Worm (Caenorhabditis elegans): Measurements from ENCODE around the gene C35A5.11.
A peak's percentile ranks its signal among the peaks of the same experiment; 100 is the strongest.

C35A5.11 gene

DNA sequence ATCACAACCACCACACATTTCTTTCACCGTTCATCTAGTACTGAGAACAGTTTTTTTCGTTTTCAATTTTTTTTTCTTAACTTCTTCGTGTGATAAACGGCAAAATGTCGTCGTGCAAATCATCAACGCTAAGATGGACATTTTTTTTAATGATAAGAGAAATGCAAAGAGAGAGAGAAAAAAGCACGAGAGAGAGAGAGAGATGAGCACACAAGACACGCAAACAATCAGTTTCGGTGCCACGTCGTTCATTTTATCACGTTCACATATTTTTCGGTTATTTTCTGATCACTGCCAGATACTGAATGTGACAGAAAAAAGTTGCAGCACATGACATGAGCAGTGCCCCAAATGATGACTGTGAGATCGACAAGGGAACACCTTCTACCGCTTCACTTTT lies 34.7 kb downstream of the C35A5.11 start, which contains the start of gene egl-9 (continued):
- no peak for TF ChIP-seq rec-8 (tag; optimal IDR thresholded peaks at IDR 0.05)
- TF ChIP-seq aptf-2 (GFP tag; conservative IDR thresholded peaks at IDR 0.05) = no peak
- TF ChIP-seq zim-3 (tag; optimal IDR thresholded peaks at IDR 0.05) = no peak
- TF ChIP-seq D2030.7 (GFP tag; IDR thresholded peaks at IDR 0.05) = no peak
- no peak for TF ChIP-seq mes-4 (tag; optimal IDR thresholded peaks at IDR 0.05)
- TF ChIP-seq mcd-1 (GFP tag; IDR thresholded peaks at IDR 0.05) = no peak
- TF ChIP-seq hlh-26 (GFP tag; conservative IDR thresholded peaks at IDR 0.05) = no peak
- no peak for TF ChIP-seq Y95B8A.8 (GFP tag; IDR thresholded peaks at IDR 0.05)
- TF ChIP-seq pha-4 (tag; optimal IDR thresholded peaks at IDR 0.05) = no peak
- no peak for TF ChIP-seq unc-130 (GFP tag; optimal IDR thresholded peaks at IDR 0.05)
- peak; percentile 26 for TF ChIP-seq ztf-26 (tag; optimal IDR thresholded peaks at IDR 0.05)
- TF ChIP-seq lin-35 (GFP tag; optimal IDR thresholded peaks at IDR 0.05) = no peak
- no peak for TF ChIP-seq F10E7.11 (tag; optimal IDR thresholded peaks at IDR 0.05)
- TF ChIP-seq F57C9.4 (tag; optimal IDR thresholded peaks at IDR 0.05) = no peak
- TF ChIP-seq cebp-2 (GFP tag; IDR thresholded peaks at IDR 0.05) = no peak
- TF ChIP-seq hlh-12 (tag; optimal IDR thresholded peaks at IDR 0.05) = no peak
- TF ChIP-seq F33H1.4 (GFP tag; IDR thresholded peaks at IDR 0.05) = no peak
- TF ChIP-seq nhr-120 (GFP tag; IDR thresholded peaks at IDR 0.05) = no peak
- TF ChIP-seq mel-28 (tag; optimal IDR thresholded peaks at IDR 0.05; ENCODE audit: borderline replicate concordance) = no peak
- no peak for TF ChIP-seq F37B4.10 (GFP tag; IDR thresholded peaks at IDR 0.05)
- no peak for TF ChIP-seq dpl-1 (GFP tag; optimal IDR thresholded peaks at IDR 0.05)
- TF ChIP-seq ceh-58 (GFP tag; IDR thresholded peaks at IDR 0.05) = no peak
- no peak for TF ChIP-seq sea-2 (GFP tag; IDR thresholded peaks at IDR 0.05)
- 0 out of 2 replicates have a peak, but pooled peaks have one; percentile 38 for TF ChIP-seq lin-26 (GFP tag; IDR thresholded peaks at IDR 0.05)
- no peak for TF ChIP-seq egl-18 (GFP tag; IDR thresholded peaks at IDR 0.05)
- peak; percentile 37 for TF ChIP-seq attf-5 (GFP tag; optimal IDR thresholded peaks at IDR 0.05)
- TF ChIP-seq fkh-3 (tag; optimal IDR thresholded peaks at IDR 0.05) = no peak
- TF ChIP-seq ets-4 (GFP tag; optimal IDR thresholded peaks at IDR 0.05) = peak; percentile 9
- peak; percentile 87 for TF ChIP-seq ama-1 (optimal IDR thresholded peaks at IDR 0.05)
- TF ChIP-seq ama-1 (GFP tag; optimal IDR thresholded peaks at IDR 0.05) = no peak
- no peak for TF ChIP-seq ccch-3 (GFP tag; optimal IDR thresholded peaks at IDR 0.05)
- peak; percentile 12; the same call in 1 of the 2 replicates for TF ChIP-seq K11D2.4 (GFP tag; IDR thresholded peaks at IDR 0.05)
- TF ChIP-seq hmg-20 (GFP tag; IDR thresholded peaks at IDR 0.05) = no peak
- TF ChIP-seq F22D6.2 (tag; optimal IDR thresholded peaks at IDR 0.05) = no peak
- no peak for TF ChIP-seq ztf-6 (GFP tag; IDR thresholded peaks at IDR 0.05)
- TF ChIP-seq nhr-90 (tag; optimal IDR thresholded peaks at IDR 0.05) = no peak
- TF ChIP-seq madf-3 (GFP tag; IDR thresholded peaks at IDR 0.05) = no peak
- TF ChIP-seq pbrm-1 (GFP tag; IDR thresholded peaks at IDR 0.05) = no peak
- TF ChIP-seq ztf-28 (GFP tag; IDR thresholded peaks at IDR 0.05) = no peak
- TF ChIP-seq ZK185.1 (tag; optimal IDR thresholded peaks at IDR 0.05; ENCODE audit: poor library complexity, severe bottlenecking) = no peak
- TF ChIP-seq lin-54 (GFP tag; optimal IDR thresholded peaks at IDR 0.05) = peak; percentile 13
- TF ChIP-seq F52B5.7 (tag; optimal IDR thresholded peaks at IDR 0.05) = no peak

DNA sequence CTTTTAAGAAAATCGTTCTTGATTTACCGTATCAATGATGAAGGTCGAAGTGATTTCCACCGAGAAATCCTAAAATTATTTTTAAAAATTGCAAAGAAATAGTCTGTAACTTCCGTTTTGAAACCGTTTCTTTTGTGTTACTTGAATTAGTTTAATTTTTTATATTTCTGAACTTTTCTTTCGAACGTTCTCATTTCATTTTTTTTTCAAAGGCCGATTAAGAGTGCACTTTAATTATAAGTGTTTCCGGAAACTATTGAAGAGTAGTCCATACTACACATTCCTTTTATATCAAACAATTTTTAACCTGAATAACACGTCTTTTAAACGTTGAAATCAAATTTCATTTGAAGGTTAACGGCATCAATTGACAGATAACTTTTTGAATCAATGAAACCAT lies 35.3 kb downstream of the C35A5.11 start:
- TF ChIP-seq dpff-1 (tag; optimal IDR thresholded peaks at IDR 0.05) = no peak
- TF ChIP-seq F33H1.4 (GFP tag; IDR thresholded peaks at IDR 0.05) = no peak
- no peak for TF ChIP-seq nhr-27 (tag; optimal IDR thresholded peaks at IDR 0.05)
- TF ChIP-seq rec-8 (tag; optimal IDR thresholded peaks at IDR 0.05) = no peak
- no peak for TF ChIP-seq ceh-27 (GFP tag; optimal IDR thresholded peaks at IDR 0.05)
- TF ChIP-seq F57C9.4 (tag; optimal IDR thresholded peaks at IDR 0.05) = no peak
- no peak for TF ChIP-seq ztf-26 (tag; optimal IDR thresholded peaks at IDR 0.05)
- TF ChIP-seq aptf-3 (GFP tag; IDR thresholded peaks at IDR 0.05) = no peak
- no peak for TF ChIP-seq sdz-38 (tag; optimal IDR thresholded peaks at IDR 0.05)
- no peak for TF ChIP-seq attf-5 (GFP tag; optimal IDR thresholded peaks at IDR 0.05)
- TF ChIP-seq ceh-91 (GFP tag; IDR thresholded peaks at IDR 0.05) = no peak
- TF ChIP-seq ztf-22 (GFP tag; optimal IDR thresholded peaks at IDR 0.05) = no peak
- TF ChIP-seq attf-3 (GFP tag; conservative IDR thresholded peaks at IDR 0.05) = no peak
- TF ChIP-seq ztf-18 (tag; optimal IDR thresholded peaks at IDR 0.05) = no peak
- TF ChIP-seq akir-1 (GFP tag; optimal IDR thresholded peaks at IDR 0.05) = no peak

All from whole organism, young adult.